Fruit fly (Drosophila melanogaster) ovary, adult (tissue): ENCODE measurements around the gene CG3348.

Experiments used
- CG17801 ChIP-seq: fragments of 200-800 bp; optimal IDR thresholded peaks from 2 replicates; lab custom pipeline; 2019; ENCODE audit warnings: missing biosample characterization, mild to moderate bottlenecking, missing genetic modification characterization, moderate library complexity; ENCODE audit not compliant: partially characterized antibody

The CG3348 gene

dm6 chr3R:27292159-27292880 is at the start of gene CG3348:
Gene CG3348, minus strand, starts transcription at chr3R:27292209.
- no peak for TF ChIP-seq CG17801 (GFP tag; lab: Kevin White, UChicago)

DNA sequence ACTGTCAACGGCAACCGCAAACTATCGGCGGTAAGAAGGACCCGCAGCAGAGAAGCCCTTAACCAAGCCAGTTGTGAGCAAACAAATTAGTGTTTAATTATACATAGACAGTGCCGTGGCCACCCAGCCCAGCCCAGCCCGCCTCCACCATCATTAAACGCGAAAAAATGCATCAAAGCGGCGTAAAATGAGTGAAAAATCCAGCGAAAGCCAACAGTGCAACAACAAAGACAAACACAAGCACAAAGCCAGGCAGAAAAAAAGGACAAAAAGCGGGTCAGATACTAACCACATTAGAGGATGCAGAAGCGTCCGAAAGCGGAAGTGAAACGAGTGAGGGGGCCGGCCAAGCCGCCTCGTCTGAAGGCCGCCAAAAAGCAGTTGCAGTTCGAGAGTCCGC is 48.3 kb upstream of the CG3348 start, which contains the start of gene CG42534:
Gene CG42534, plus strand, starts transcription at position 301 of the 400 bp plus-strand sequence.
- no peak for TF ChIP-seq CG17801 (GFP tag; lab: Kevin White, UChicago)

DNA sequence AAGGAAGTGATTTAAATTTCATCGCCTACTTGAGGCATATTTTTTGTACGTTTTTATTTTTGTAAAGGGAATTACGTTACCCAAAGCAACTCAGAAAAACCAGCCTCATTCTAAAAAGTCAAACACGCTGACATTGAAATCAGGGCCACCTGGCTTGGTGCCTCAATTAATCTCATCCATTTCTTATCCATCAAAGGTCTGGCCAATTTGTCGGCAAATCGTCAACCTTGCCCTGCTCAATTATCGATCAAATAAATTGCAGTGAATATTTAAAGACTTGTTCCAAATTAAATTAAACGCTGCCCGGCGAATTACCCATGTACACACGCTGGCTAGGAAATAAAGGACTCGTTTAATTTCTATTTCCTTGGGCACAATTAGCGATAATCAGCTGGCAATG is 38.8 kb upstream of the CG3348 start, which contains the start of gene CG3330:
Gene CG3330, minus strand, starts transcription at position 101 of the 400 bp plus-strand sequence.
- no peak for TF ChIP-seq CG17801 (GFP tag; lab: Kevin White, UChicago)

DNA sequence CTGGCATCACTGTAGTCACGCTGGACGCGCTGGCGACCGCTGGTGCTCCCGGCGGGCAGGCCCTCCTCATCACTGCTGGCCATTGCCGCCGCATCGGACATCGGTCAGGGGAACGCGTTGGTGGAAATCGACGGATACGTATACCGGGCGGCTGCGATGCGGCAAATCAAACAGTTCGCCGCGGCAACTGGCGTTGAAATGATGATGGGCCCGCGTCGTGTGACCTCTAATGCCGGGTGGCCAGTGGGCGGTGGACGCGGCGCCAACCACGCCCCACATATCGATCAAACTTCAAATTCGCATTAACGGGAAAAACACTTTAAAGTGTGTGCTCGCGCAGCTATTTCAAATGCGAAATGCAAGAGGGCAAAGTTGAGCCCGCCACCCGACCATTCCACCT is 30.2 kb upstream of the CG3348 start, which contains the start of gene CG3339:
Gene CG3339, minus strand, starts transcription at position 101 of the 400 bp plus-strand sequence.
- TF ChIP-seq CG17801 (GFP tag; lab: Kevin White, UChicago) = no peak

DNA sequence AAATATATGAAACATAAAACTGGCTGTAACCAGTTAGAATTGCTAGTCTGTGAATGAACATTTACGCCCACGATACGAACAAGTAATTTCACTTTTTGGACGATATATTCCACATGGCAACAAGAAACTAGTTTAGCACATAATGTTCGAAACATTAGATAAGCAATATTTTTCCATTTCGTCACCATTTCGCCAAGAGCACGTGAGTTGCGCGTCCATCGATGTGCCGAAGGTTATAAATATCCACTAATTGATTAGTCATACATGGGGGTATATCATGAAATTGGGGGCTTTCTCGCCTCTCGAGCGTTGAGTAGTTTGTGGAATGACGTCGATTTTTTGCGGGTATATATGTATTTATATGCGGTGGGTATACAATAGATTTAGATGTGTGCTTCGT is 2.1 kb upstream of the CG3348 start:
- TF ChIP-seq CG17801 (GFP tag; lab: Kevin White, UChicago) = no peak

- no peak for TF ChIP-seq CG17801 (GFP tag; lab: Kevin White, UChicago)
Observed at dm6 chr3R:27293065-27293464, 1.1 kb upstream of the CG3348 start.

DNA sequence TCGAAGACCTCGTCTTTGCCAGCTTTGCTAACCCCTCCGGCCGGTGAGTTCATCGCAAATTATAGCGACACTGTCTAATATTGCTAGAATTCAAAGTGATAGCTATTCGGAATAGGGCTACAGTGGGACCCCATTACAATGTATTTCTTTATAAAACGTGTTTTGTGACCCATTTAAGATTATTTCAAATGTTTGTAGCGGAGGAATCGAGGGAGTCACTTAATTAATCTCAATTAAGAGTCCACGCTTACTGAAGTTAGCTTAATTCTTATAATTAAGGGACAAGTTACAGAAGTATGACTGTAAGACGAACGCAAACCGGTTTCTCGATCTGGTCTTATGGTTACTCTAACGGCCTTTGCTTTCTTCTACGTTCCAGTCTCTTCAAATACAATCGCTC is 2.4 kb downstream of the CG3348 start:
- TF ChIP-seq CG17801 (GFP tag; lab: Kevin White, UChicago) = no peak

DNA sequence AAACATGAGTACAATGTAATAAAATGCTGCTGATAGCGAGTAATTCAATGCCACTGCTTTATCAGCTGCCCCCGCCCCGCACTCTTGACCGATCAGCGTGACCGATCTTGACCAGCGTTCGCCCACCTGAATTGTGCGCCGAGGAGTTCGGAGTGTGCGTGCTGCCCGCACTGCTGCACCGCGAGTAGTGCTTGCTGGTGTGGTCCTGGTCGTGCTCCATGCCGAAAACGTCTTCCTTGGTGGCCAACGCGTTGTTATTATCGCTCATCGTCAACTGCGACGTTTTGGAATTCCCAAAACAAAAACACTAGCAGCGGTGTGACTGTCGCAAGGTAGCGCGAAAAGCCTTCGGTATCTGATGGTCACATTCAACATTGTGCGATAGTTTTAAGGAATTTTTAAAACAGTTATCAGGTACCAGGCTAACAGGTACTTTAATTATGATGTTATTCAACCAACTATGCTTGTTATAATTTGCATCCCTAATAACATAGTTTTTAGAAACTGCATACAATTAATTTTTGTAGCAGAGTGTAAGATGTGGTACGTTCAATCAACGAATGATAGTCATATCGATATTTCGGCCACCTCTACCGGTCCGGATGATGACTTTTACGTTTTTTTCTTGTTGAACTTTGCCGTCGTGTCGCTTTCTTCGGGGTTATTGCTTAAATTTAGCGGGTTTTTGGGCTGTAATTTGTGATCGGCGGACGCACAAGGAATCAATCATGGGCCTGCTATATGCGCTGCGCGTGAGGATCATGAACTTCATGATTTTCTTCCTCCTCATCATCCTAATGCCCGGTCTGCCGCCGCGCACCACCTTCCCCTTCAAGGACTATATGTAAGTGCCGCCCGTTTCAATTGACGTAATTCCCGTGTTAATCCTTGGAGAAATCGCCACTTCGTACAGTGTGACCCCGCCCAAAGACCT is 3.5 kb downstream of the CG3348 start, which contains the start of the genes bigmax and Hmu:
Gene bigmax, minus strand, starts transcription at position 325 of the 934 bp plus-strand sequence.
Gene Hmu, plus strand, starts transcription at position 568 of the 934 bp plus-strand sequence.
- peak; percentile 78 for TF ChIP-seq CG17801 (GFP tag; lab: Kevin White, UChicago)

DNA sequence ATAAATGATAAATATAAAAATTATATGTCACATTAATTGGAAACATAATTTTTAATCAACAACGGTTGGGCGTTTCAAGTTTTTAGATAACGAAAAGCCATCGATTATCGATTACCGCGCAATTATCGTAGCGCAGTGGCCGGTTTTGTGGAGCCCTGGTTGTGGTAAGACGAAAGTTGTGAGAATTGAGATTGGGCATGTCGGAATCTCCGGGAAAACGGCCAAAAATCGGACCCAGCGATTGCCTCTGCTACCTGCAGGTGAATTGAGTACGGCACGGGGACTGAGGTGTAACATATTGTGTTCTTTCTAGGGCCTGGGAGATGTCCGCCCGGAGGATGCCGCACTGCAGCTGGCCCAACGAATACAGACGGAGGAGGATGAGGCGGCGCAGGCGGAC is 8.4 kb downstream of the CG3348 start, which contains the start of gene CG3368:
Gene CG3368, plus strand, starts transcription at position 136 of the 400 bp plus-strand sequence.
- no peak for TF ChIP-seq CG17801 (GFP tag; lab: Kevin White, UChicago)

DNA sequence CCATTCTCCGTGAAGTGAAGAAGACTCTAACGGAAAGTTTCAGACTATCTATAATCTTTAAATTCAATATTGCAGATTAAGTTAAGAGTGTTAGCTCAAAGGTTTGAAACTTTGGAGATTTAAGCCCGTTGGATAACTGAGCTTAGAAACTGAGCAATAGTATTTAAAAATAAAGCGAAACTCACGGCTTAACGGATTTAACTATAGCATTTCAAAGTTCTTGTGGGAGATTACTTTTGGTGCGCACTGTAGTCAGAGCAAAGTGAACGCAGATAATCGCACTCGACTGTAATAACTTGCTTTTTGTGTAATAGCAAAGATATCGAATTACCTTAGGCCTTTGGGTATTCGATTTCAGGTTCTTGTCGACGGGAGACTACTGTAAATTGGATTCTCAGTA is 9.7 kb downstream of the CG3348 start, which contains the start of gene mrt:
Gene mrt, minus strand, starts transcription at position 376 of the 400 bp plus-strand sequence.
- TF ChIP-seq CG17801 (GFP tag; lab: Kevin White, UChicago) = peak; percentile 61

- TF ChIP-seq CG17801 (GFP tag; lab: Kevin White, UChicago) = no peak
Observed at dm6 chr3R:27281811-27282131, 10.2 kb downstream of the CG3348 start.

DNA sequence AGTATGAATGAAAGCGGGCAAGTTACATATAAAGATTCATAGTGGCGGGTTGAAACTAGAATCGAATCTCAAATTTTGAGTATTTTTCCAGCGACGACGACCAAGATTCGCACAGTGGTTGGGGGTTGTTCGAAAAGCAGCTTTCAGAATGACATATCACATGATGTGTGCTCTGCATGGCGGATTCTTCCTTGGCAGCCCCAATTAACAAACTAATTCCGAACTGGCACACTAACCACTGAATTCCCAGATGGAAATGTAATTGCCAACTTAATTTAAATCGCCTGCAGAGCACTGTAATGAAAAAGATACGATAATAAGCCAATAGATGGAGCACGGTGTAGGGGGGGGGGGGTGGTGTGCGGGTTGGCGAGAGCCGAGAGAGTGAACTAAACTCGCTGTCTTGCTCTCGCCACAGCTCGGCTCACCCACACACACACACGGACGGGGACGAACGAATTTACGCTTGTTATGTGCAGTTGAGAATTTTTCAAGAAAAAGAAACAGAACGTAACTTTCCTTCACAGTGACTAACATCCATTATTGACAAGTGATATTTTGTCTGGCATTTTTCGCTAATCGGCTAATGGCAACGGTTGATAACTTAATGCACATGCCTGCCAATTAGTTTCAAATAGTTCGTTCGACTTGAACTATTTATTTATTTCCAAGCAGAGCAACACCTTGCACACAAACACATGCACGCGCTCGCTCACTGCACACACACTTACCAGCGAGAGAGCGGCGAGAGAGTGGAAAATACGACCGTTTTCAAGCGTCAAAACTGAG is 10.8 kb downstream of the CG3348 start:
- TF ChIP-seq CG17801 (GFP tag; lab: Kevin White, UChicago) = peak; percentile 76

DNA sequence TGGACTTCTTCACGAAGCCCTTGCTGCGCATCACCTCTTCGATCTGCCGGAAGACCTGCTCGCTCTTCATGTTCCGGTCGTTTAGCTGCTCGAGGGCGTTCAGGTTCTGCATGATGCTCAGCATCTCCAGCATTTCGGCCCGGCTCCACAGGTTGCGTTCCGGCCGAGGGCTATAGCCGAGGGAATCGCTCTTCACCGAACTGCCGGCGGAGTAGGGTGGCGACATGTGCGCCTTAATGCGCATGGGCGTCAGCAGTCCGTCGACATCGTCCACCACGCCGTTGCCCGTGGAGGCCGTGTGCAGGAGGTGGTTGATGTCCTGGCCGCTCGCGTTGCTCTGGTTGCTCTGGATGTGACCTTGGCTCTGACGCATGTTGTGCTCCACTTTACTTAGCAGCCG is 12.5 kb downstream of the CG3348 start:
- TF ChIP-seq CG17801 (GFP tag; lab: Kevin White, UChicago) = no peak
